Worm (Caenorhabditis elegans) whole organism, midembryonic: Measurements from ENCODE around the gene ZK682.7.

Experiments
- flt-1 ChIP-seq: fragments of 200-800 bp; sonication (Bioruptor generic); IDR thresholded peaks from 2 replicates; pipeline ENCODE4 v1.3.6; 2022; ENCODE audit warnings: missing genetic modification characterization, missing compliant biosample characterization
- klf-2 ChIP-seq: fragments of 200-800 bp; sonication (Bioruptor generic); conservative IDR thresholded peaks from 2 replicates; pipeline ENCODE4 v1.3.6; 2022; ENCODE audit warnings: missing genetic modification reagents, missing genetic modification characterization, missing compliant biosample characterization
- ref-1 ChIP-seq: fragments of 200-800 bp; sonication (Bioruptor generic); conservative IDR thresholded peaks from 2 replicates; pipeline ENCODE4 v1.3.6; 2022; ENCODE audit warnings: missing genetic modification reagents, missing genetic modification characterization, missing compliant biosample characterization
- tab-1 ChIP-seq: fragments of 200-800 bp; sonication (Bioruptor generic); IDR thresholded peaks from 2 replicates; pipeline ENCODE4 v1.3.6; 2022; ENCODE audit warnings: missing genetic modification characterization, missing compliant biosample characterization

DNA sequence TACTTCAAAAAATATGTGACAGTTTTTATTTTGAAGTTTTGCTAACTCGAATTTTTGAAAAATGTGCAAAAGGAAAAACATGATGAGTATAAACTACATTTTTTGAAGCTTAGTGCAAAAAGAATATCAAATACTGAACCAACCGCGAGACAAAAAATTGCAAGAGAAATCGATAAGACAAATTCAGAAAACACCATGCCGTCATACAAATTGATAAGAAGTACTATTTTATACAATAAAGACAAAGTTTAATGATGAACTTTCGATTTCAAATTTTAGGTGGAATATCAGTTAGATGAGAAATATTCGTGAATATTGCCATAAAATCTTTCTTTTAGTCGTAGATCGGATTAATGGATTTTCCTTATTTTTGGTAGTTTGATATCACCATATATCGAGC lies 29.3 kb downstream of the ZK682.7 start:
- TF ChIP-seq ref-1 (GFP tag; lab: Robert Waterston, UW) = no peak
- no peak for TF ChIP-seq flt-1 (GFP tag; lab: Robert Waterston, UW)
- TF ChIP-seq tab-1 (GFP tag; lab: Robert Waterston, UW) = no peak
- TF ChIP-seq klf-2 = no peak
